Fruit fly (Drosophila melanogaster) whole organism, adult: ENCODE data around the gene IP3K1.
A peak's percentile ranks its signal among the peaks of the same experiment; 100 is the strongest.

Experiments used
- CG11617 ChIP-seq: fragments of 200-800 bp; sonication (Bioruptor generic); optimal IDR thresholded peaks from 2 replicates; lab custom pipeline; 2017; ENCODE audit warnings: mild to moderate bottlenecking, missing biosample characterization, missing genetic modification reagents, missing genetic modification characterization
- CG12768 ChIP-seq: fragments of 200-800 bp; sonication (Bioruptor generic); optimal IDR thresholded peaks from 2 replicates; lab custom pipeline; 2017; ENCODE audit warnings: missing biosample characterization, missing genetic modification characterization, mild to moderate bottlenecking, moderate library complexity, missing genetic modification reagents
- CG14711 ChIP-seq: fragments of 200-800 bp; sonication (Bioruptor generic); optimal IDR thresholded peaks from 2 replicates; lab custom pipeline; 2018; ENCODE audit warnings: missing biosample characterization, mild to moderate bottlenecking, missing genetic modification characterization, moderate library complexity
- CG1620 ChIP-seq: fragments of 200-800 bp; sonication (Bioruptor generic); optimal IDR thresholded peaks from 2 replicates; lab custom pipeline; 2016; ENCODE audit warnings: missing biosample characterization, missing genetic modification characterization
- CG33017 ChIP-seq: fragments of 200-800 bp; sonication (Bioruptor generic); optimal IDR thresholded peaks from 2 replicates; lab custom pipeline; 2018; ENCODE audit warnings: missing biosample characterization, mild to moderate bottlenecking, missing genetic modification characterization, moderate library complexity
- CG5204 ChIP-seq: fragments of 200-800 bp; sonication (Bioruptor generic); optimal IDR thresholded peaks from 2 replicates; lab custom pipeline; 2016; ENCODE audit warnings: missing biosample characterization, missing genetic modification characterization
- CG7045 ChIP-seq: fragments of 200-800 bp; sonication (Bioruptor generic); optimal IDR thresholded peaks from 2 replicates; lab custom pipeline; 2017; ENCODE audit warnings: missing biosample characterization, mild to moderate bottlenecking, missing genetic modification characterization
- CG7101 ChIP-seq: fragments of 200-800 bp; sonication (Bioruptor generic); optimal IDR thresholded peaks from 2 replicates; lab custom pipeline; 2018; ENCODE audit warnings: missing biosample characterization, mild to moderate bottlenecking, missing genetic modification characterization, moderate library complexity
- Clk ChIP-seq: fragments of 200-800 bp; sonication (Bioruptor generic); optimal IDR thresholded peaks from 2 replicates; lab custom pipeline; 2017; ENCODE audit warnings: missing biosample characterization, missing genetic modification characterization
- Crg-1 ChIP-seq: fragments of 200-800 bp; sonication (Bioruptor generic); optimal IDR thresholded peaks from 2 replicates; lab custom pipeline; 2016; ENCODE audit warnings: missing biosample characterization, missing genetic modification characterization
- Hr96 ChIP-seq: fragments of 200-800 bp; sonication (Bioruptor generic); optimal IDR thresholded peaks from 2 replicates; lab custom pipeline; 2016; ENCODE audit warnings: missing biosample characterization, missing genetic modification characterization
- Mnt ChIP-seq: fragments of 200-800 bp; sonication (Bioruptor generic); optimal IDR thresholded peaks from 2 replicates; lab custom pipeline; 2016; ENCODE audit warnings: missing biosample characterization, mild to moderate bottlenecking, missing genetic modification characterization
- bab1 ChIP-seq: fragments of 200-800 bp; sonication (Bioruptor generic); optimal IDR thresholded peaks from 3 replicates; lab custom pipeline; 2019; ENCODE audit warnings: missing biosample characterization, mild to moderate bottlenecking, missing genetic modification characterization, moderate library complexity
- cic ChIP-seq: fragments of 200-800 bp; sonication (Bioruptor generic); optimal IDR thresholded peaks from 2 replicates; lab custom pipeline; 2017; ENCODE audit warnings: missing biosample characterization, mild to moderate bottlenecking, missing genetic modification characterization, moderate library complexity
- cnc ChIP-seq, 2 experiments: fragments of >200 bp; optimal IDR thresholded peaks; 2 replicates each; lab custom pipeline; 2017
- kay ChIP-seq: fragments of 200-800 bp; sonication (Bioruptor generic); peaks from one replicate; lab custom pipeline; 2016; ENCODE audit warnings: missing biosample characterization, missing genetic modification characterization, borderline replicate concordance
- ovo ChIP-seq: fragments of 200-800 bp; sonication (Bioruptor generic); optimal IDR thresholded peaks from 2 replicates; lab custom pipeline; 2016; ENCODE audit warnings: missing biosample characterization, missing genetic modification characterization
- pad ChIP-seq: fragments of 200-800 bp; sonication (Bioruptor generic); optimal IDR thresholded peaks from 3 replicates; lab custom pipeline; 2017; ENCODE audit warnings: missing biosample characterization, missing genetic modification characterization, mild to moderate bottlenecking, moderate library complexity, missing genetic modification reagents
- tj ChIP-seq: fragments of 200-800 bp; sonication (Bioruptor generic); optimal IDR thresholded peaks from 3 replicates; lab custom pipeline; 2017; ENCODE audit warnings: missing biosample characterization, mild to moderate bottlenecking, missing genetic modification characterization, moderate library complexity
- toe ChIP-seq: fragments of 200-800 bp; sonication (Bioruptor generic); optimal IDR thresholded peaks from 2 replicates; lab custom pipeline; 2016; ENCODE audit warnings: missing biosample characterization, missing genetic modification characterization

Gene IP3K1

DNA sequence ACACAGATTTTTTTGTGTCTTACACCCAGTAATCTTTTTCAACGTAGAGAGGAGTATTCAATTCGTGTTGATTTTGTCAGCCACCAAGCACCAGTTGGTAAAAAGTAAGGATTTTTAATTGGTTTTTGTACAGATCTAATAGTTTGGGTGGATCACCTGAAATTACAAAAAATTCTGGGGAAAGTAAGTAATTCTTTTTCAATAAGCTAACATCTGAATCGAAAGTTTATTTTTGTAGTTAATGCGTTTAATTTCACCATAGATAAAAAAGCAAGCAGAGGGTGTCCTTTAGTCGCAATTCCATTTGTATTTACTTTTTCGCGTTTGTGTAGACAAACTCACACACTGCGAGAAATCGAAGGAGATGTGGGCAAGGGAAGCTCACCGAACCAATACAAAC lies 27.4 kb upstream of the IP3K1 start:
- peak; percentile 32 for TF ChIP-seq Hr96 (GFP tag; lab: Kevin White, UChicago)
- peak; percentile 50 for TF ChIP-seq CG12768 (GFP tag; lab: Kevin White, UChicago)
- TF ChIP-seq pad (GFP tag; lab: Kevin White, UChicago): no peak
- peak; percentile 63 for TF ChIP-seq CG7045
- peak; percentile 56 for TF ChIP-seq CG5204 (GFP tag; lab: Kevin White, UChicago)

DNA sequence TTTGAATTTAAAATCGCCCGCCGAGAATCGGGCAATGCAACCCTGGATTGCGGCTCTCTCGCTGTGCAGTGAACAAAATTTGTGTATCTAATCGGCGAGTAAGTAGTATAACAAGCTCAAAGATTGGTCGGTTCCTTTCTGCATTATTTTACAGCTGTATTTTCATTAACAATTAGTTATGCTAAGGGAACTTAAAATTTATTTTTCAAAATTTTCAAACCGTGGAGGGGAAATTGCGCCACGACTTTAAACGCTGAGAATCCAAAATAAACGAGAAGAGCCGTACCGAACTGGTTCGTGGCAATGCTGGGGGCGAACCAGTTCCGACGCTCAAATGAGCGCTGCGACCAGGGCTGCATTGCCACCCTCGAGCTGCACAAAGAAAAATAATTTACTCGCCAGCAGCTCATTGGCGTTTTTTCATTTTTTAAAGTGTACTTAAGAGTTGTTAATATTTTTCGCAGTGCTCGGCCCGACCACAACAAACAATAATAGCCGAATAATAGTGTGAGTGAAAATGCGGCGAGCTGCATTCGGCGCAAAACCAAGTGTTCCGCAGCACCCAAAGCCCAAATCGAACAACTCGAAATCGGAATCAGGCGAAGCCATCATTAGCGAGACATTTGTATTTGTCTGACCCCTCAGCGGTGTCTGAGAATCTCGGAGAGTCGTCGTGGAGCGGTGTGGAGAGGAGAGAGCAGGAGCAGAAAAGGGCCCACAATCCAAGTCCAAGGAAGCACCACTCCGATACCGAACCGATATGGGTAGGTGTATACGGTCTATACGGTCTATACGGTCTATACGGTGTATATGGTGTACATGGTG lies 24.0 kb upstream of the IP3K1 start, which contains the start of gene zf30C:
Gene zf30C, plus strand, starts transcription at position 353 of the 825 bp plus-strand sequence.
- TF ChIP-seq CG5204 (GFP tag; lab: Kevin White, UChicago) (peak; percentile 92), CG11617 (GFP tag; lab: Kevin White, UChicago) (peak; percentile 78), CG7101 (tag; lab: Kevin White, UChicago) (peak; percentile 82), Hr96 (GFP tag; lab: Kevin White, UChicago) (peak; percentile 93), toe (GFP tag; lab: Kevin White, UChicago) (peak; percentile 94), Clk (GFP tag; lab: Kevin White, UChicago) (peak; percentile 91), kay (GFP tag; lab: Kevin White, UChicago) (no peak), CG33017 (tag; lab: Kevin White, UChicago) (peak; percentile 60), cnc (optimal IDR thresholded peaks at IDR 0.05; lab: Kevin White, UChicago) (no peak), bab1 (GFP tag; lab: Kevin White, UChicago) (peak; percentile 59), CG12768 (GFP tag; lab: Kevin White, UChicago) (peak; percentile 85), CG14711 (peak; percentile 76), Crg-1 (GFP tag; lab: Kevin White, UChicago) (peak; percentile 83), Mnt (GFP tag; lab: Kevin White, UChicago) (peak; percentile 88), cic (GFP tag; lab: Kevin White, UChicago) (peak; percentile 36), tj (GFP tag; lab: Kevin White, UChicago) (peak; percentile 63), pad (GFP tag; lab: Kevin White, UChicago) (peak; percentile 97), CG7045 (peak; percentile 78), ovo (peak; percentile 81), CG1620 (peak; percentile 92)

- TF ChIP-seq CG1620 (no peak), CG12768 (GFP tag; lab: Kevin White, UChicago) (no peak), CG14711 (peak; percentile 37), cnc (optimal IDR thresholded peaks at IDR 0.05; lab: Kevin White, UChicago) (no peak), Hr96 (GFP tag; lab: Kevin White, UChicago) (peak; percentile 73), Mnt (GFP tag; lab: Kevin White, UChicago) (peak; percentile 46), CG7101 (tag; lab: Kevin White, UChicago) (peak; percentile 55), CG5204 (GFP tag; lab: Kevin White, UChicago) (peak; percentile 56), pad (GFP tag; lab: Kevin White, UChicago) (no peak), tj (GFP tag; lab: Kevin White, UChicago) (no peak), CG33017 (tag; lab: Kevin White, UChicago) (peak; percentile 55), ovo (peak; percentile 8), toe (GFP tag; lab: Kevin White, UChicago) (peak; percentile 73), Crg-1 (GFP tag; lab: Kevin White, UChicago) (no peak), kay (GFP tag; lab: Kevin White, UChicago) (no peak), bab1 (GFP tag; lab: Kevin White, UChicago) (peak; percentile 46), CG11617 (GFP tag; lab: Kevin White, UChicago) (peak; percentile 18), cic (GFP tag; lab: Kevin White, UChicago) (no peak), CG7045 (peak; percentile 21), Clk (GFP tag; lab: Kevin White, UChicago) (peak; percentile 41)
These were observed 23.3 kb upstream of the IP3K1 start for dm6 chr2L:9758856-9759255.

dm6 chr2L:9763212-9763869 lies 18.8 kb upstream of the IP3K1 start, which contains the start of the genes Taf11 and und:
Gene Taf11, minus strand, starts transcription at chr2L:9763262.
Gene und, plus strand, starts transcription at chr2L:9763369.
- TF ChIP-seq cic (GFP tag; lab: Kevin White, UChicago) (peak; percentile 30), bab1 (GFP tag; lab: Kevin White, UChicago) (peak; percentile 17), Crg-1 (GFP tag; lab: Kevin White, UChicago) (peak; percentile 78), kay (GFP tag; lab: Kevin White, UChicago) (no peak), CG5204 (GFP tag; lab: Kevin White, UChicago) (no peak), Hr96 (GFP tag; lab: Kevin White, UChicago) (peak; percentile 39), CG33017 (tag; lab: Kevin White, UChicago) (peak; percentile 13), CG1620 (peak; percentile 44), cnc (optimal IDR thresholded peaks at IDR 0.05; lab: Kevin White, UChicago) (no peak), ovo (peak; percentile 27), tj (GFP tag; lab: Kevin White, UChicago) (no peak), pad (GFP tag; lab: Kevin White, UChicago) (peak; percentile 74), Clk (GFP tag; lab: Kevin White, UChicago) (peak; percentile 0), CG14711 (peak; percentile 51), Mnt (GFP tag; lab: Kevin White, UChicago) (peak; percentile 80), CG11617 (GFP tag; lab: Kevin White, UChicago) (peak; percentile 53), CG7101 (tag; lab: Kevin White, UChicago) (peak; percentile 42), CG7045 (peak; percentile 78), toe (GFP tag; lab: Kevin White, UChicago) (peak; percentile 54), CG12768 (GFP tag; lab: Kevin White, UChicago) (peak; percentile 71)
